Fruit fly (Drosophila melanogaster) whole organism, embryonic: ENCODE data around the gene CG18766.

ENCODE experiments used
- Adf1 ChIP-seq: fragments of 200-800 bp; sonication (Bioruptor generic); IDR thresholded peaks from 2 replicates; pipeline ENCODE4 v1.3.6; 2022; ENCODE audit warnings: missing biosample characterization, missing genetic modification characterization
- CG10321 ChIP-seq: fragments of 200-800 bp; sonication (Bioruptor generic); IDR thresholded peaks from 2 replicates; pipeline ENCODE4 v1.3.6; 2022; ENCODE audit warnings: missing biosample characterization, missing genetic modification characterization
- CG10979 ChIP-seq: fragments of 200-800 bp; sonication (Bioruptor generic); optimal IDR thresholded peaks from 2 replicates; lab custom pipeline; 2018; ENCODE audit warnings: missing biosample characterization, mild to moderate bottlenecking, missing genetic modification characterization, moderate library complexity
- CG12659 ChIP-seq: fragments of 200-800 bp; sonication (Bioruptor generic); optimal IDR thresholded peaks from 3 replicates; lab custom pipeline; 2017; ENCODE audit warnings: mild to moderate bottlenecking, missing biosample characterization, missing genetic modification reagents, missing genetic modification characterization
- CG13424 ChIP-seq: fragments of 200-800 bp; sonication (Bioruptor generic); optimal IDR thresholded peaks from 2 replicates; lab custom pipeline; 2019; ENCODE audit warnings: missing biosample characterization, mild to moderate bottlenecking, missing genetic modification characterization, moderate library complexity
- CG15479 ChIP-seq: fragments of 200-800 bp; sonication (Bioruptor generic); optimal IDR thresholded peaks from 3 replicates; lab custom pipeline; 2019; ENCODE audit warnings: missing biosample characterization, mild to moderate bottlenecking, missing genetic modification characterization, moderate library complexity
- CG15601 ChIP-seq: fragments of 200-800 bp; sonication (Bioruptor generic); optimal IDR thresholded peaks from 3 replicates; lab custom pipeline; 2019; ENCODE audit warnings: missing biosample characterization, mild to moderate bottlenecking, missing genetic modification characterization, moderate library complexity
- CG1603 ChIP-seq: fragments of 200-800 bp; sonication (Bioruptor generic); optimal IDR thresholded peaks from 2 replicates; lab custom pipeline; 2019; ENCODE audit warnings: missing biosample characterization, mild to moderate bottlenecking, missing genetic modification characterization, moderate library complexity
- CG32767 ChIP-seq: fragments of 200-800 bp; sonication (Bioruptor generic); IDR thresholded peaks from 2 replicates; pipeline ENCODE4 v1.3.6; 2022; ENCODE audit warnings: missing biosample characterization, missing genetic modification characterization
- CG34376 ChIP-seq: fragments of 200-800 bp; sonication (Bioruptor generic); optimal IDR thresholded peaks from 2 replicates; lab custom pipeline; 2018; ENCODE audit warnings: missing biosample characterization, mild to moderate bottlenecking, missing genetic modification characterization
- CG34422 ChIP-seq: fragments of 200-800 bp; sonication (Bioruptor generic); IDR thresholded peaks from 3 replicates; pipeline ENCODE4 v1.3.6; 2022; ENCODE audit warnings: missing biosample characterization, missing genetic modification characterization
- CG4424 ChIP-seq: fragments of 200-800 bp; sonication (Bioruptor generic); optimal IDR thresholded peaks from 3 replicates; lab custom pipeline; 2016; ENCODE audit warnings: missing biosample characterization, missing genetic modification characterization
- CG8290 ChIP-seq, 3 experiments: fragments of 200-800 bp; sonication (Bioruptor generic); optimal IDR thresholded peaks; 2 replicates each; lab custom pipeline; 2016 to 2019; ENCODE audit warnings: missing biosample characterization in 3 of 3, missing genetic modification characterization in 3 of 3, mild to moderate bottlenecking in 2 of 3, moderate library complexity in 1 of 3
- CG8924 ChIP-seq: fragments of 200-800 bp; optimal IDR thresholded peaks from 3 replicates; lab custom pipeline; 2019; ENCODE audit warnings: missing biosample characterization, mild to moderate bottlenecking, missing genetic modification characterization, moderate library complexity
- D19A ChIP-seq: fragments of 200-800 bp; optimal IDR thresholded peaks from 3 replicates; lab custom pipeline; 2019; ENCODE audit warnings: missing biosample characterization, mild to moderate bottlenecking, missing genetic modification characterization, moderate library complexity
- Doc3 ChIP-seq: fragments of 200-800 bp; sonication (Bioruptor generic); IDR thresholded peaks from 3 replicates; pipeline ENCODE4 v1.3.6; 2022; ENCODE audit warnings: missing biosample characterization, missing genetic modification characterization; ENCODE audit not compliant: partially characterized antibody
- Drgx ChIP-seq: fragments of 200-800 bp; sonication (Bioruptor generic); IDR thresholded peaks from 2 replicates; pipeline ENCODE4 v1.3.6; 2022; ENCODE audit warnings: missing biosample characterization, missing genetic modification characterization
- Ets97D ChIP-seq: fragments of 200-800 bp; sonication (Bioruptor generic); optimal IDR thresholded peaks from 3 replicates; lab custom pipeline; 2016; ENCODE audit warnings: missing biosample characterization, missing genetic modification characterization
- HmgD ChIP-seq: fragments of 200-800 bp; sonication (Bioruptor generic); optimal IDR thresholded peaks from 3 replicates; lab custom pipeline; 2016; ENCODE audit warnings: missing biosample characterization, missing genetic modification characterization
- MTF-1 ChIP-seq: fragments of 200-800 bp; sonication (Bioruptor generic); optimal IDR thresholded peaks from 2 replicates; lab custom pipeline; 2018; ENCODE audit warnings: missing biosample characterization, mild to moderate bottlenecking, missing genetic modification characterization, borderline replicate concordance
- Med ChIP-seq: fragments of 200-800 bp; sonication (Bioruptor generic); peaks from one replicate; lab custom pipeline; 2016; ENCODE audit warnings: missing biosample characterization, missing genetic modification characterization, mild to moderate bottlenecking, inconsistent platforms, moderate library complexity
- NFAT ChIP-seq: fragments of 200-800 bp; sonication (Bioruptor generic); IDR thresholded peaks from 2 replicates; pipeline ENCODE4 v1.3.6; 2022; ENCODE audit warnings: missing biosample characterization, missing genetic modification characterization
- Neu2 ChIP-seq: fragments of 200-800 bp; sonication (Bioruptor generic); optimal IDR thresholded peaks from 3 replicates; lab custom pipeline; 2016; ENCODE audit warnings: missing biosample characterization, missing genetic modification characterization, borderline replicate concordance
- Side ChIP-seq: fragments of 200-800 bp; sonication (Bioruptor generic); optimal IDR thresholded peaks from 2 replicates; lab custom pipeline; 2016; ENCODE audit warnings: missing biosample characterization, missing genetic modification characterization
- TFAM ChIP-seq: fragments of 200-800 bp; sonication (Bioruptor generic); optimal IDR thresholded peaks from 2 replicates; lab custom pipeline; 2017; ENCODE audit warnings: missing biosample characterization, missing genetic modification characterization, inconsistent platforms
- Trl ChIP-seq, 3 experiments: fragments of >200 bp in 2 of 3; fragments of 200-800 bp in 1 of 3; sonication (Bioruptor generic) in 1 of 3; optimal IDR thresholded peaks; 2 replicates in 1 of 3; 3 replicates in 2 of 3; lab custom pipeline; 2016 to 2017; ENCODE audit warnings: missing biosample characterization in 1 of 3, missing genetic modification characterization in 1 of 3
- Vsx1 ChIP-seq: fragments of 200-800 bp; sonication (Bioruptor generic); optimal IDR thresholded peaks from 2 replicates; lab custom pipeline; 2017; ENCODE audit warnings: missing biosample characterization, mild to moderate bottlenecking, missing genetic modification characterization, missing genetic modification reagents
- ato ChIP-seq: fragments of 200-800 bp; sonication (Bioruptor generic); IDR thresholded peaks from 2 replicates; pipeline ENCODE4 v1.3.6; 2022; ENCODE audit warnings: missing biosample characterization, missing genetic modification characterization; ENCODE audit not compliant: partially characterized antibody
- cas ChIP-seq: fragments of 200-800 bp; sonication (Bioruptor generic); IDR thresholded peaks from 2 replicates; pipeline ENCODE4 v1.3.6; 2022; ENCODE audit warnings: missing biosample characterization, missing genetic modification characterization
- corto ChIP-seq: fragments of 200-800 bp; sonication (Bioruptor generic); optimal IDR thresholded peaks from 2 replicates; lab custom pipeline; 2016; ENCODE audit warnings: missing biosample characterization, mild to moderate bottlenecking, missing genetic modification characterization, moderate library complexity
- cwo ChIP-seq: fragments of 200-800 bp; sonication (Bioruptor generic); optimal IDR thresholded peaks from 3 replicates; lab custom pipeline; 2017; ENCODE audit warnings: missing biosample characterization, missing genetic modification characterization, mild to moderate bottlenecking, moderate library complexity, missing genetic modification reagents
- dmrt11E ChIP-seq: fragments of 200-800 bp; sonication (Bioruptor generic); optimal IDR thresholded peaks from 3 replicates; lab custom pipeline; 2018; ENCODE audit warnings: missing biosample characterization, mild to moderate bottlenecking, missing genetic modification characterization, moderate library complexity
- ewg ChIP-seq: fragments of 200-800 bp; sonication (Bioruptor generic); optimal IDR thresholded peaks from 3 replicates; lab custom pipeline; 2017; ENCODE audit warnings: mild to moderate bottlenecking, missing biosample characterization, missing genetic modification reagents, missing genetic modification characterization
- fu2 ChIP-seq: fragments of 200-800 bp; sonication (Bioruptor generic); optimal IDR thresholded peaks from 2 replicates; lab custom pipeline; 2016; ENCODE audit warnings: missing biosample characterization, missing genetic modification characterization
- gsb-n ChIP-seq: fragments of 200-800 bp; sonication (Bioruptor generic); optimal IDR thresholded peaks from 3 replicates; lab custom pipeline; 2018; ENCODE audit warnings: missing biosample characterization, mild to moderate bottlenecking, missing genetic modification characterization
- ken ChIP-seq: fragments of 200-800 bp; sonication (Bioruptor generic); IDR thresholded peaks from 3 replicates; pipeline ENCODE4 v1.3.6; 2022; ENCODE audit warnings: missing biosample characterization, missing genetic modification characterization
- mam ChIP-seq: fragments of 200-800 bp; sonication (Bioruptor generic); optimal IDR thresholded peaks from 3 replicates; lab custom pipeline; 2016; ENCODE audit warnings: missing biosample characterization, missing genetic modification characterization
- nom ChIP-seq: fragments of 200-800 bp; sonication (Bioruptor generic); optimal IDR thresholded peaks from 2 replicates; lab custom pipeline; 2017; ENCODE audit warnings: missing biosample characterization, missing genetic modification characterization, mild to moderate bottlenecking, moderate library complexity, missing genetic modification reagents
- peb ChIP-seq: fragments of 200-800 bp; sonication (Bioruptor generic); IDR thresholded peaks from 2 replicates; pipeline ENCODE4 v1.3.6; 2022; ENCODE audit warnings: missing biosample characterization, missing genetic modification characterization
- phol ChIP-seq: fragments of 200-800 bp; sonication (Bioruptor generic); optimal IDR thresholded peaks from 3 replicates; lab custom pipeline; 2018; ENCODE audit warnings: missing biosample characterization, mild to moderate bottlenecking, missing genetic modification characterization, moderate library complexity
- pros ChIP-seq: fragments of 200-800 bp; sonication (Bioruptor generic); optimal IDR thresholded peaks from 3 replicates; lab custom pipeline; 2019; ENCODE audit warnings: missing biosample characterization, mild to moderate bottlenecking, missing genetic modification characterization, moderate library complexity
- rib ChIP-seq: fragments of 200-800 bp; sonication (Bioruptor generic); IDR thresholded peaks from 2 replicates; pipeline ENCODE4 v1.3.6; 2022; ENCODE audit warnings: missing biosample characterization, missing genetic modification characterization
- sens ChIP-seq: fragments of 200-800 bp; sonication (Bioruptor generic); peaks from one replicate; lab custom pipeline; 2016; ENCODE audit warnings: missing biosample characterization, missing genetic modification characterization
- shn ChIP-seq: fragments of 200-800 bp; sonication (Bioruptor generic); optimal IDR thresholded peaks from 3 replicates; lab custom pipeline; 2016; ENCODE audit warnings: missing biosample characterization, missing genetic modification characterization
- sr ChIP-seq: fragments of 200-800 bp; sonication (Bioruptor generic); IDR thresholded peaks from 3 replicates; pipeline ENCODE4 v1.3.6; 2022; ENCODE audit warnings: missing biosample characterization, missing genetic modification characterization
- tx ChIP-seq: fragments of 200-800 bp; sonication (Bioruptor generic); optimal IDR thresholded peaks from 2 replicates; lab custom pipeline; 2016; ENCODE audit warnings: missing biosample characterization, missing genetic modification characterization
- zen ChIP-seq: fragments of 200-800 bp; sonication (Bioruptor generic); optimal IDR thresholded peaks from 3 replicates; lab custom pipeline; 2018; ENCODE audit warnings: missing biosample characterization, mild to moderate bottlenecking, missing genetic modification characterization, moderate library complexity

The CG18766 gene

dm6 chr3R:27244742-27245400, at the start of gene CG18766 (continued):
- TF ChIP-seq nom (GFP tag; lab: Kevin White, UChicago) = peak; percentile 71
- 0 out of 3 replicates have a peak, but pooled peaks have one; percentile 44 for TF ChIP-seq sr (GFP tag; lab: Robert Waterston, UW)
- no peak for TF ChIP-seq NFAT (GFP tag; lab: Robert Waterston, UW)
- peak; percentile 32 for TF ChIP-seq CG15479 (GFP tag; lab: Kevin White, UChicago)
- TF ChIP-seq CG10321 (GFP tag; lab: Robert Waterston, UW) = peak; percentile 98
- peak; percentile 61 for TF ChIP-seq Ets97D
- no peak for TF ChIP-seq shn
- peak in 1 of 2 experiments; percentile 59 for TF ChIP-seq Trl (optimal IDR thresholded peaks at IDR 0.05; lab: Kevin White, UChicago)
- TF ChIP-seq Trl (GFP tag; optimal IDR thresholded peaks at IDR 0.05; lab: Kevin White, UChicago) = peak; percentile 50
- TF ChIP-seq tx (GFP tag; lab: Kevin White, UChicago) = no peak
- peak; percentile 57 for TF ChIP-seq sens (GFP tag; lab: Kevin White, UChicago)
- no peak for TF ChIP-seq MTF-1 (GFP tag; lab: Kevin White, UChicago)
- TF ChIP-seq Med (GFP tag; lab: Kevin White, UChicago) = peak; percentile 90
- TF ChIP-seq cwo = no peak
- TF ChIP-seq CG8924 (tag; lab: Kevin White, UChicago) = peak; percentile 14
- peak; percentile 15 for TF ChIP-seq fu2
- TF ChIP-seq phol (tag; lab: Kevin White, UChicago) = peak; percentile 40
- TF ChIP-seq CG32767 (GFP tag; lab: Robert Waterston, UW) = peak; percentile 51
- TF ChIP-seq corto (GFP tag; lab: Kevin White, UChicago) = peak; percentile 20
- peak; percentile 36 for TF ChIP-seq Side (GFP tag; lab: Kevin White, UChicago)
- no peak for TF ChIP-seq TFAM
- TF ChIP-seq cas (GFP tag; lab: Robert Waterston, UW) = 0 out of 2 replicates have a peak, but pooled peaks have one; percentile 22
- peak; percentile 7 for TF ChIP-seq dmrt11E (tag; lab: Kevin White, UChicago)
- 0 out of 3 replicates have a peak, but pooled peaks have one; percentile 19 for TF ChIP-seq ken (GFP tag; lab: Robert Waterston, UW)
- peak; percentile 4 for TF ChIP-seq pros (GFP tag; lab: Kevin White, UChicago)
- TF ChIP-seq Adf1 (GFP tag; lab: Robert Waterston, UW) = peak; percentile 66
- TF ChIP-seq CG15601 (tag; lab: Kevin White, UChicago) = no peak
- TF ChIP-seq CG34422 (GFP tag; lab: Robert Waterston, UW) = peak; percentile 58; the same call in 1 of the 3 replicates
- TF ChIP-seq rib = no peak
- TF ChIP-seq CG8290 (GFP tag; optimal IDR thresholded peaks at IDR 0.05; lab: Kevin White, UChicago) = peak; percentile 8
- TF ChIP-seq CG8290 (tag; optimal IDR thresholded peaks at IDR 0.05; lab: Kevin White, UChicago) = peak in 1 of 2 experiments; percentile 67
- TF ChIP-seq D19A (tag; lab: Kevin White, UChicago) = peak; percentile 58
- peak; percentile 10; the same call in 1 of the 2 replicates for TF ChIP-seq Drgx (GFP tag; lab: Robert Waterston, UW)
- TF ChIP-seq CG13424 (tag; lab: Kevin White, UChicago) = no peak
- TF ChIP-seq zen = peak; percentile 55
- peak; percentile 39 for TF ChIP-seq Neu2 (GFP tag; lab: Kevin White, UChicago)
- peak; percentile 86 for TF ChIP-seq HmgD (GFP tag; lab: Kevin White, UChicago)
- peak; percentile 42; the same call in 1 of the 2 replicates for TF ChIP-seq ato (GFP tag; lab: Robert Waterston, UW)
- peak; percentile 94 for TF ChIP-seq ewg
- TF ChIP-seq Doc3 (GFP tag; lab: Robert Waterston, UW) = no peak
- peak; percentile 54 for TF ChIP-seq mam (GFP tag; lab: Kevin White, UChicago)
- TF ChIP-seq Vsx1 (GFP tag; lab: Kevin White, UChicago) = no peak
- 0 out of 2 replicates have a peak, but pooled peaks have one; percentile 15 for TF ChIP-seq peb (GFP tag; lab: Robert Waterston, UW)
- TF ChIP-seq CG10979 = peak; percentile 5
- TF ChIP-seq CG4424 (GFP tag; lab: Kevin White, UChicago) = peak; percentile 60
- TF ChIP-seq CG1603 = peak; percentile 79
- peak; percentile 62 for TF ChIP-seq CG12659 (GFP tag; lab: Kevin White, UChicago)
- peak; percentile 10 for TF ChIP-seq CG34376 (GFP tag; lab: Kevin White, UChicago)
- TF ChIP-seq gsb-n (tag; lab: Kevin White, UChicago) = peak; percentile 5
